Fruit fly (Drosophila melanogaster) whole organism, embryonic: ENCODE measurements around the gene CG43796.

Source experiments
- CG11398 ChIP-seq: fragments of 200-800 bp; sonication (Bioruptor generic); optimal IDR thresholded peaks from 2 replicates; lab custom pipeline; 2016; ENCODE audit warnings: missing biosample characterization, missing genetic modification characterization
- CG12155 ChIP-seq: fragments of 200-800 bp; sonication (Bioruptor generic); optimal IDR thresholded peaks from 3 replicates; lab custom pipeline; 2016; ENCODE audit warnings: missing biosample characterization, missing genetic modification characterization
- CG1233 ChIP-seq: fragments of 200-800 bp; sonication (Bioruptor generic); optimal IDR thresholded peaks from 4 replicates; lab custom pipeline; 2018; ENCODE audit warnings: missing biosample characterization, mild to moderate bottlenecking, missing genetic modification characterization
- CG13123 ChIP-seq: fragments of 200-800 bp; sonication (Bioruptor generic); optimal IDR thresholded peaks from 2 replicates; lab custom pipeline; 2016; ENCODE audit warnings: missing biosample characterization, missing genetic modification characterization
- CG14710 ChIP-seq: fragments of 200-800 bp; sonication (Bioruptor generic); optimal IDR thresholded peaks from 3 replicates; lab custom pipeline; 2019; ENCODE audit warnings: missing biosample characterization, mild to moderate bottlenecking, missing genetic modification characterization, moderate library complexity
- CG15269 ChIP-seq: fragments of 200-800 bp; sonication (Bioruptor generic); optimal IDR thresholded peaks from 2 replicates; lab custom pipeline; 2018; ENCODE audit warnings: missing biosample characterization, mild to moderate bottlenecking, missing genetic modification characterization, moderate library complexity
- CG17802 ChIP-seq: fragments of 200-800 bp; sonication (Bioruptor generic); optimal IDR thresholded peaks from 2 replicates; lab custom pipeline; 2018; ENCODE audit warnings: missing biosample characterization, mild to moderate bottlenecking, missing genetic modification characterization, moderate library complexity
- CG2116 ChIP-seq: fragments of 200-800 bp; sonication (Bioruptor generic); optimal IDR thresholded peaks from 3 replicates; lab custom pipeline; 2018; ENCODE audit warnings: missing biosample characterization, mild to moderate bottlenecking, missing genetic modification characterization
- CG2120 ChIP-seq: fragments of 200-800 bp; sonication (Bioruptor generic); optimal IDR thresholded peaks from 3 replicates; lab custom pipeline; 2016; ENCODE audit warnings: missing biosample characterization, missing genetic modification characterization
- CG3163 ChIP-seq: fragments of 200-800 bp; sonication (Bioruptor generic); optimal IDR thresholded peaks from 3 replicates; lab custom pipeline; 2016; ENCODE audit warnings: missing biosample characterization, missing genetic modification characterization
- CG3407 ChIP-seq: fragments of 200-800 bp; sonication (Bioruptor generic); optimal IDR thresholded peaks from 2 replicates; lab custom pipeline; 2018; ENCODE audit warnings: missing biosample characterization, mild to moderate bottlenecking, missing genetic modification characterization
- CG34422 ChIP-seq: fragments of 200-800 bp; sonication (Bioruptor generic); IDR thresholded peaks from 3 replicates; pipeline ENCODE4 v1.3.6; 2022; ENCODE audit warnings: missing biosample characterization, missing genetic modification characterization
- CG42726 ChIP-seq: fragments of 200-800 bp; sonication (Bioruptor generic); IDR thresholded peaks from 2 replicates; pipeline ENCODE4 v1.3.6; 2022; ENCODE audit warnings: missing biosample characterization, missing genetic modification characterization; ENCODE audit not compliant: partially characterized antibody
- CG4360 ChIP-seq: fragments of 200-800 bp; sonication (Bioruptor generic); IDR thresholded peaks from 2 replicates; pipeline ENCODE4 v1.3.6; 2022; ENCODE audit warnings: missing biosample characterization, missing genetic modification characterization
- CG4854 ChIP-seq: fragments of 200-800 bp; sonication (Bioruptor generic); optimal IDR thresholded peaks from 2 replicates; lab custom pipeline; 2016; ENCODE audit warnings: missing biosample characterization, missing genetic modification characterization, inconsistent platforms
- CG8924 ChIP-seq: fragments of 200-800 bp; optimal IDR thresholded peaks from 3 replicates; lab custom pipeline; 2019; ENCODE audit warnings: missing biosample characterization, mild to moderate bottlenecking, missing genetic modification characterization, moderate library complexity
- CG8944 ChIP-seq: fragments of 200-800 bp; sonication (Bioruptor generic); optimal IDR thresholded peaks from 3 replicates; lab custom pipeline; 2016; ENCODE audit warnings: missing biosample characterization, missing genetic modification characterization
- CG9817 ChIP-seq: fragments of 200-800 bp; sonication (Bioruptor generic); optimal IDR thresholded peaks from 2 replicates; lab custom pipeline; 2018; ENCODE audit warnings: missing biosample characterization, mild to moderate bottlenecking, missing genetic modification characterization, moderate library complexity
- CoRest ChIP-seq: fragments of 200-800 bp; sonication (Bioruptor generic); optimal IDR thresholded peaks from 3 replicates; lab custom pipeline; 2018; ENCODE audit warnings: missing biosample characterization, mild to moderate bottlenecking, missing genetic modification characterization, moderate library complexity
- D19A ChIP-seq: fragments of 200-800 bp; optimal IDR thresholded peaks from 3 replicates; lab custom pipeline; 2019; ENCODE audit warnings: missing biosample characterization, mild to moderate bottlenecking, missing genetic modification characterization, moderate library complexity
- Dip3 ChIP-seq: fragments of 200-800 bp; sonication (Bioruptor generic); optimal IDR thresholded peaks from 3 replicates; lab custom pipeline; 2016; ENCODE audit warnings: missing biosample characterization, missing genetic modification characterization
- Hmr ChIP-seq: fragments of 200-800 bp; sonication (Bioruptor generic); optimal IDR thresholded peaks from 3 replicates; lab custom pipeline; 2017; ENCODE audit warnings: mild to moderate bottlenecking, missing biosample characterization, missing genetic modification reagents, missing genetic modification characterization
- Hr3 ChIP-seq: fragments of 200-800 bp; sonication (Bioruptor generic); optimal IDR thresholded peaks from 3 replicates; lab custom pipeline; 2016; ENCODE audit warnings: missing biosample characterization, missing genetic modification characterization
- Max ChIP-seq: fragments of 200-800 bp; sonication (Bioruptor generic); optimal IDR thresholded peaks from 2 replicates; lab custom pipeline; 2016; ENCODE audit warnings: missing biosample characterization, mild to moderate bottlenecking, missing genetic modification characterization
- Opbp ChIP-seq: fragments of 200-800 bp; sonication (Bioruptor generic); IDR thresholded peaks from 3 replicates; pipeline ENCODE4 v1.3.6; 2022; ENCODE audit warnings: missing biosample characterization, missing genetic modification characterization; ENCODE audit not compliant: partially characterized antibody
- Sry-δ ChIP-seq: fragments of 200-800 bp; sonication (Bioruptor generic); optimal IDR thresholded peaks from 2 replicates; lab custom pipeline; 2016; ENCODE audit warnings: missing biosample characterization, missing genetic modification characterization
- Stat92E ChIP-seq, 3 experiments: fragments of >200 bp in 2 of 3; fragments of 200-800 bp in 1 of 3; sonication (Bioruptor generic) in 1 of 3; optimal IDR thresholded peaks; 2 replicates each; lab custom pipeline; 2017 to 2019; ENCODE audit warnings: missing biosample characterization in 3 of 3, missing genetic modification characterization in 3 of 3, mild to moderate bottlenecking in 1 of 3, moderate library complexity in 1 of 3
- YL-1 ChIP-seq: fragments of 200-800 bp; sonication (Bioruptor generic); optimal IDR thresholded peaks from 3 replicates; lab custom pipeline; 2017; ENCODE audit warnings: missing biosample characterization, mild to moderate bottlenecking, missing genetic modification characterization
- az2 ChIP-seq: fragments of 200-800 bp; sonication (Bioruptor generic); optimal IDR thresholded peaks from 3 replicates; lab custom pipeline; 2016; ENCODE audit warnings: missing biosample characterization, missing genetic modification characterization
- bab2 ChIP-seq: fragments of 200-800 bp; sonication (Bioruptor generic); optimal IDR thresholded peaks from 2 replicates; lab custom pipeline; 2016; ENCODE audit warnings: missing biosample characterization, missing genetic modification characterization
- crc ChIP-seq: fragments of 200-800 bp; sonication (Bioruptor generic); optimal IDR thresholded peaks from 2 replicates; lab custom pipeline; 2016; ENCODE audit warnings: missing biosample characterization, missing genetic modification characterization
- crp ChIP-seq, 2 experiments: fragments of 200-800 bp; sonication (Bioruptor generic); optimal IDR thresholded peaks; 2 replicates in 1 of 2; 3 replicates in 1 of 2; lab custom pipeline; 2017; ENCODE audit warnings: missing biosample characterization in 2 of 2, missing genetic modification characterization in 2 of 2, mild to moderate bottlenecking in 1 of 2, moderate library complexity in 1 of 2
- eve ChIP-seq, 2 experiments: fragments of >200 bp; optimal IDR thresholded peaks; 2 replicates each; lab custom pipeline; 2017; ENCODE audit warnings: missing biosample characterization in 2 of 2, missing genetic modification characterization in 2 of 2
- fd64A ChIP-seq: fragments of 200-800 bp; sonication (Bioruptor generic); optimal IDR thresholded peaks from 3 replicates; lab custom pipeline; 2018; ENCODE audit warnings: missing biosample characterization, mild to moderate bottlenecking, missing genetic modification characterization
- gcm2 ChIP-seq: fragments of 200-800 bp; sonication (Bioruptor generic); optimal IDR thresholded peaks from 2 replicates; lab custom pipeline; 2016; ENCODE audit warnings: missing biosample characterization, missing genetic modification characterization
- gro ChIP-seq: fragments of 200-800 bp; sonication (Bioruptor generic); optimal IDR thresholded peaks from 2 replicates; lab custom pipeline; 2016; ENCODE audit warnings: missing biosample characterization, missing genetic modification characterization
- ind ChIP-seq: fragments of 200-800 bp; sonication (Bioruptor generic); optimal IDR thresholded peaks from 3 replicates; lab custom pipeline; 2016; ENCODE audit warnings: missing biosample characterization, missing genetic modification characterization
- inv ChIP-seq: fragments of 200-800 bp; sonication (Bioruptor generic); IDR thresholded peaks from 2 replicates; pipeline ENCODE4 v1.3.6; 2022; ENCODE audit warnings: missing biosample characterization, missing genetic modification characterization; ENCODE audit not compliant: partially characterized antibody
- knrl ChIP-seq: fragments of 200-800 bp; sonication (Bioruptor generic); IDR thresholded peaks from 3 replicates; pipeline ENCODE4 v1.3.6; 2022; ENCODE audit warnings: missing biosample characterization, missing genetic modification characterization; ENCODE audit not compliant: partially characterized antibody
- lola ChIP-seq, 3 experiments: fragments of >200 bp in 2 of 3; fragments of 200-800 bp in 1 of 3; sonication (Bioruptor generic) in 1 of 3; optimal IDR thresholded peaks; 2 replicates each; lab custom pipeline; 2017 to 2019; ENCODE audit warnings: missing biosample characterization in 3 of 3, missing genetic modification characterization in 3 of 3, mild to moderate bottlenecking in 1 of 3, moderate library complexity in 1 of 3
- lov ChIP-seq, 2 experiments: fragments of 200-800 bp in 1 of 2; fragments of >200 bp in 1 of 2; sonication (Bioruptor generic) in 1 of 2; IDR thresholded peaks in 1 of 2; optimal IDR thresholded peaks in 1 of 2; 2 replicates in 1 of 2; 3 replicates in 1 of 2; pipeline versions ENCODE4 v1.3.6 to Lab custom; 2017 to 2022; ENCODE audit warnings: missing biosample characterization in 1 of 2, missing genetic modification characterization in 1 of 2
- mam ChIP-seq: fragments of 200-800 bp; sonication (Bioruptor generic); optimal IDR thresholded peaks from 3 replicates; lab custom pipeline; 2016; ENCODE audit warnings: missing biosample characterization, missing genetic modification characterization
- nmo ChIP-seq: fragments of 200-800 bp; sonication (Bioruptor generic); optimal IDR thresholded peaks from 2 replicates; lab custom pipeline; 2018; ENCODE audit warnings: missing biosample characterization, mild to moderate bottlenecking, missing genetic modification characterization, moderate library complexity
- oc ChIP-seq: fragments of 200-800 bp; sonication (Bioruptor generic); optimal IDR thresholded peaks from 2 replicates; lab custom pipeline; 2018; ENCODE audit warnings: missing biosample characterization, mild to moderate bottlenecking, missing genetic modification characterization, moderate library complexity
- pum ChIP-seq: fragments of 200-800 bp; sonication (Bioruptor generic); optimal IDR thresholded peaks from 2 replicates; lab custom pipeline; 2016; ENCODE audit warnings: missing biosample characterization, missing genetic modification characterization
- ranshi ChIP-seq: fragments of 200-800 bp; sonication (Bioruptor generic); IDR thresholded peaks from 2 replicates; pipeline ENCODE4 v1.3.6; 2022; ENCODE audit warnings: missing biosample characterization, missing genetic modification characterization
- run ChIP-seq: fragments of 200-800 bp; sonication (Bioruptor generic); optimal IDR thresholded peaks from 3 replicates; lab custom pipeline; 2018; ENCODE audit warnings: missing biosample characterization, mild to moderate bottlenecking, missing genetic modification characterization
- zen ChIP-seq: fragments of 200-800 bp; sonication (Bioruptor generic); optimal IDR thresholded peaks from 3 replicates; lab custom pipeline; 2018; ENCODE audit warnings: missing biosample characterization, mild to moderate bottlenecking, missing genetic modification characterization, moderate library complexity
- zfh1 ChIP-seq: fragments of 200-800 bp; sonication (Bioruptor generic); IDR thresholded peaks from 3 replicates; pipeline ENCODE4 v1.3.6; 2022; ENCODE audit warnings: missing biosample characterization, missing genetic modification characterization

The CG43796 gene

DNA sequence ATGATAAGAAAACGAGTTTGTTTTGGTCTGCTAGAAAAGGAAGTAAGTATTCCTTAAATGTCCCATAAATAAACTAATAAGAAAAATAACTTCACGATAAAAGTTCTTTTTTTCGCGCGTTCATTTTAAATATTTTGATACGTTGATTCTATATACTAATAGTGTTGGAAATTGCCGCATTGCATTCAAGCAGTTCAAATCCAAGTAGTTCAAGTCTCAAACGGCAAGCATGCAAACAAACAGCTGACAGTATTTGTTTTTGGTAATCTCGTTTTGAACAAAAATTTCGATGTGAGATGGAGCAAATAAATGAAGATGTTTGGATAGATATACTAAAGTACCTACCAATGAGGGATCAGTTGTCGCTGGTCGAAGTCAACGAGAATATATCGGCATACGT lies 6.6 kb downstream of the CG43796 start, which contains the start of gene CG13088 (continued):
- TF ChIP-seq bab2 (GFP tag; lab: Kevin White, UChicago) = peak; percentile 50
- TF ChIP-seq CG3407 (GFP tag; lab: Kevin White, UChicago) = peak; percentile 12
- TF ChIP-seq CG9817 = peak; percentile 34
- TF ChIP-seq CG11398 = peak; percentile 2
- no peak for TF ChIP-seq lov (optimal IDR thresholded peaks at IDR 0.05; lab: Kevin White, UChicago)
- no peak for TF ChIP-seq lov (GFP tag; IDR thresholded peaks at IDR 0.05; lab: Robert Waterston, UW)
- peak; percentile 69 to 95 for TF ChIP-seq crp (GFP tag; optimal IDR thresholded peaks at IDR 0.05; lab: Kevin White, UChicago)
- TF ChIP-seq Hmr (GFP tag; lab: Kevin White, UChicago) = peak; percentile 45
- TF ChIP-seq CG12155 (GFP tag; lab: Kevin White, UChicago) = peak; percentile 42
- TF ChIP-seq crc (GFP tag; lab: Kevin White, UChicago) = no peak
- peak; percentile 16 for TF ChIP-seq az2 (GFP tag; lab: Kevin White, UChicago)
- TF ChIP-seq CG4360 = 0 out of 2 replicates have a peak, but pooled peaks have one; percentile 7
- peak; percentile 73 for TF ChIP-seq gro (GFP tag; lab: Kevin White, UChicago)
- TF ChIP-seq ranshi = no peak
- peak; percentile 24 for TF ChIP-seq pum (GFP tag; lab: Kevin White, UChicago)
- TF ChIP-seq CoRest (tag; lab: Kevin White, UChicago) = peak; percentile 56
- peak; percentile 3 for TF ChIP-seq YL-1 (GFP tag; lab: Kevin White, UChicago)
- no peak for TF ChIP-seq gcm2 (GFP tag; lab: Kevin White, UChicago)
- peak; percentile 47 for TF ChIP-seq Sry-δ (GFP tag; lab: Kevin White, UChicago)
- peak; percentile 41 for TF ChIP-seq nmo (GFP tag; lab: Kevin White, UChicago)
- TF ChIP-seq zfh1 (GFP tag; lab: Robert Waterston, UW) = peak; percentile 41; the same call in 1 of the 3 replicates
- TF ChIP-seq CG4854 (GFP tag; lab: Kevin White, UChicago) = peak; percentile 20
- TF ChIP-seq zen (tag; lab: Kevin White, UChicago) = peak; percentile 36
- peak; percentile 28; the same call in 1 of the 3 replicates for TF ChIP-seq knrl (GFP tag; lab: Robert Waterston, UW)
- no peak for TF ChIP-seq CG15269 (tag; lab: Kevin White, UChicago)
- peak in 1 of 3 experiments; percentile 22 for TF ChIP-seq Stat92E (GFP tag; optimal IDR thresholded peaks at IDR 0.05; lab: Kevin White, UChicago)
- TF ChIP-seq ind (GFP tag; lab: Kevin White, UChicago) = peak; percentile 30
- no peak for TF ChIP-seq inv (GFP tag; lab: Robert Waterston, UW)
- TF ChIP-seq CG14710 (tag; lab: Kevin White, UChicago) = peak; percentile 51
- TF ChIP-seq CG42726 (GFP tag; lab: Robert Waterston, UW) = peak; percentile 50; the same call in 1 of the 2 replicates
- TF ChIP-seq Hr3 (GFP tag; lab: Kevin White, UChicago) = peak; percentile 14
- peak; percentile 33 for TF ChIP-seq CG17802
- TF ChIP-seq Opbp (GFP tag; lab: Robert Waterston, UW) = peak; percentile 66; the same call in 2 of the 3 replicates
- no peak for TF ChIP-seq Max (GFP tag; lab: Kevin White, UChicago)
- TF ChIP-seq Dip3 = peak; percentile 51
- TF ChIP-seq CG8924 = no peak
- TF ChIP-seq CG2120 (GFP tag; lab: Kevin White, UChicago) = peak; percentile 69
- TF ChIP-seq D19A (tag; lab: Kevin White, UChicago) = no peak
- no peak for TF ChIP-seq CG34422
- no peak for TF ChIP-seq oc (tag; lab: Kevin White, UChicago)
- peak; percentile 60 for TF ChIP-seq mam (GFP tag; lab: Kevin White, UChicago)
- TF ChIP-seq CG8944 = peak; percentile 10
- TF ChIP-seq CG3163 (GFP tag; lab: Kevin White, UChicago) = peak; percentile 27
- TF ChIP-seq eve (GFP tag; optimal IDR thresholded peaks at IDR 0.05; lab: Kevin White, UChicago) = no peak
- TF ChIP-seq CG13123 (GFP tag; lab: Kevin White, UChicago) = peak; percentile 36
- TF ChIP-seq CG2116 (GFP tag; lab: Kevin White, UChicago) = peak; percentile 61
- no peak for TF ChIP-seq fd64A
- TF ChIP-seq run (tag; lab: Kevin White, UChicago) = no peak
- no peak for TF ChIP-seq lola (GFP tag; optimal IDR thresholded peaks at IDR 0.05; lab: Kevin White, UChicago)
- peak; percentile 9 for TF ChIP-seq CG1233 (GFP tag; lab: Kevin White, UChicago)
